Fruit fly (Drosophila melanogaster) whole organism, embryonic: ENCODE measurements around the gene nxf4.

Source experiments
- Ada2b ChIP-seq: fragments of 200-800 bp; sonication (Bioruptor generic); IDR thresholded peaks from 2 replicates; pipeline ENCODE4 v1.3.6; 2022; ENCODE audit warnings: missing biosample characterization, missing genetic modification characterization
- B-H1 ChIP-seq: fragments of 200-800 bp; sonication (Bioruptor generic); IDR thresholded peaks from 3 replicates; pipeline ENCODE4 v1.3.6; 2022; ENCODE audit warnings: missing biosample characterization, missing genetic modification characterization
- CG10267 ChIP-seq: fragments of 200-800 bp; sonication (Bioruptor generic); optimal IDR thresholded peaks from 2 replicates; lab custom pipeline; 2018; ENCODE audit warnings: missing biosample characterization, mild to moderate bottlenecking, missing genetic modification characterization, moderate library complexity
- CG10321 ChIP-seq: fragments of 200-800 bp; sonication (Bioruptor generic); IDR thresholded peaks from 2 replicates; pipeline ENCODE4 v1.3.6; 2022; ENCODE audit warnings: missing biosample characterization, missing genetic modification characterization
- CG10431 ChIP-seq: fragments of 200-800 bp; sonication (Bioruptor generic); optimal IDR thresholded peaks from 3 replicates; lab custom pipeline; 2018; ENCODE audit warnings: missing biosample characterization, mild to moderate bottlenecking, missing genetic modification characterization
- CG11456 ChIP-seq: fragments of 200-800 bp; sonication (Bioruptor generic); IDR thresholded peaks from 3 replicates; pipeline ENCODE4 v1.3.6; 2022; ENCODE audit warnings: missing biosample characterization, missing genetic modification characterization
- CG12744 ChIP-seq: fragments of 200-800 bp; sonication (Bioruptor generic); optimal IDR thresholded peaks from 2 replicates; lab custom pipeline; 2016; ENCODE audit warnings: missing biosample characterization, missing genetic modification characterization
- CG13287 ChIP-seq: fragments of 200-800 bp; sonication (Bioruptor generic); IDR thresholded peaks from 2 replicates; pipeline ENCODE4 v1.3.6; 2022; ENCODE audit warnings: missing biosample characterization, missing genetic modification characterization; ENCODE audit not compliant: partially characterized antibody
- CG17612 ChIP-seq: fragments of 200-800 bp; sonication (Bioruptor generic); IDR thresholded peaks from 2 replicates; pipeline ENCODE4 v1.3.6; 2022; ENCODE audit warnings: missing biosample characterization, missing genetic modification characterization
- CG1832 ChIP-seq: fragments of 200-800 bp; sonication (Bioruptor generic); optimal IDR thresholded peaks from 2 replicates; lab custom pipeline; 2017; ENCODE audit warnings: missing biosample characterization, mild to moderate bottlenecking, missing genetic modification characterization, inconsistent platforms
- CG18599 ChIP-seq: fragments of 200-800 bp; sonication (Bioruptor generic); optimal IDR thresholded peaks from 3 replicates; lab custom pipeline; 2017; ENCODE audit warnings: missing biosample characterization, missing genetic modification characterization, mild to moderate bottlenecking, moderate library complexity, missing genetic modification reagents
- CG30020 ChIP-seq: fragments of 200-800 bp; optimal IDR thresholded peaks from 2 replicates; lab custom pipeline; 2019; ENCODE audit warnings: missing biosample characterization, mild to moderate bottlenecking, missing genetic modification characterization, moderate library complexity
- CG3163 ChIP-seq: fragments of 200-800 bp; sonication (Bioruptor generic); optimal IDR thresholded peaks from 3 replicates; lab custom pipeline; 2016; ENCODE audit warnings: missing biosample characterization, missing genetic modification characterization
- CG6813 ChIP-seq: fragments of 200-800 bp; sonication (Bioruptor generic); optimal IDR thresholded peaks from 2 replicates; lab custom pipeline; 2017; ENCODE audit warnings: missing biosample characterization, missing genetic modification characterization, mild to moderate bottlenecking, moderate library complexity, missing genetic modification reagents
- CG8478 ChIP-seq: fragments of >200 bp; optimal IDR thresholded peaks from 2 replicates; lab custom pipeline; 2018
- CG9437 ChIP-seq: fragments of 200-800 bp; sonication (Bioruptor generic); optimal IDR thresholded peaks from 2 replicates; lab custom pipeline; 2018; ENCODE audit warnings: missing biosample characterization, mild to moderate bottlenecking, missing genetic modification characterization
- Deaf1 ChIP-seq: fragments of 200-800 bp; optimal IDR thresholded peaks from 3 replicates; lab custom pipeline; 2019; ENCODE audit warnings: missing biosample characterization, mild to moderate bottlenecking, missing genetic modification characterization, moderate library complexity
- Dfd ChIP-seq, 2 experiments: fragments of >200 bp; optimal IDR thresholded peaks; 2 replicates each; lab custom pipeline; 2017; ENCODE audit warnings: missing biosample characterization in 2 of 2, missing genetic modification characterization in 2 of 2
- Drgx ChIP-seq: fragments of 200-800 bp; sonication (Bioruptor generic); IDR thresholded peaks from 2 replicates; pipeline ENCODE4 v1.3.6; 2022; ENCODE audit warnings: missing biosample characterization, missing genetic modification characterization
- Ets97D ChIP-seq: fragments of 200-800 bp; sonication (Bioruptor generic); optimal IDR thresholded peaks from 3 replicates; lab custom pipeline; 2016; ENCODE audit warnings: missing biosample characterization, missing genetic modification characterization
- HHEX ChIP-seq: fragments of 200-800 bp; sonication (Bioruptor generic); optimal IDR thresholded peaks from 3 replicates; lab custom pipeline; 2017; ENCODE audit warnings: missing biosample characterization, mild to moderate bottlenecking, missing genetic modification characterization, missing genetic modification reagents
- Lhr ChIP-seq: fragments of 200-800 bp; sonication (Bioruptor generic); optimal IDR thresholded peaks from 3 replicates; lab custom pipeline; 2017; ENCODE audit warnings: mild to moderate bottlenecking, missing biosample characterization, missing genetic modification reagents, missing genetic modification characterization
- Nf-YA ChIP-seq: fragments of 200-800 bp; sonication (Bioruptor generic); IDR thresholded peaks from 2 replicates; pipeline ENCODE4 v1.3.6; 2022; ENCODE audit warnings: missing biosample characterization, missing genetic modification characterization
- Nf-YB ChIP-seq: fragments of 200-800 bp; sonication (Bioruptor generic); optimal IDR thresholded peaks from 3 replicates; lab custom pipeline; 2019; ENCODE audit warnings: missing biosample characterization, mild to moderate bottlenecking, missing genetic modification characterization, moderate library complexity
- Nf-YC ChIP-seq: fragments of 200-800 bp; optimal IDR thresholded peaks from 3 replicates; lab custom pipeline; 2019; ENCODE audit warnings: missing biosample characterization, mild to moderate bottlenecking, missing genetic modification characterization, moderate library complexity
- Sry-δ ChIP-seq: fragments of 200-800 bp; sonication (Bioruptor generic); optimal IDR thresholded peaks from 2 replicates; lab custom pipeline; 2016; ENCODE audit warnings: missing biosample characterization, missing genetic modification characterization
- Trl ChIP-seq, 3 experiments: fragments of >200 bp in 2 of 3; fragments of 200-800 bp in 1 of 3; sonication (Bioruptor generic) in 1 of 3; optimal IDR thresholded peaks; 2 replicates in 1 of 3; 3 replicates in 2 of 3; lab custom pipeline; 2016 to 2017; ENCODE audit warnings: missing biosample characterization in 1 of 3, missing genetic modification characterization in 1 of 3
- YL-1 ChIP-seq: fragments of 200-800 bp; sonication (Bioruptor generic); optimal IDR thresholded peaks from 3 replicates; lab custom pipeline; 2017; ENCODE audit warnings: missing biosample characterization, mild to moderate bottlenecking, missing genetic modification characterization
- al ChIP-seq: fragments of 200-800 bp; sonication (Bioruptor generic); IDR thresholded peaks from 2 replicates; pipeline ENCODE4 v1.3.6; 2022; ENCODE audit warnings: missing biosample characterization, missing genetic modification characterization
- bab2 ChIP-seq: fragments of 200-800 bp; sonication (Bioruptor generic); optimal IDR thresholded peaks from 2 replicates; lab custom pipeline; 2016; ENCODE audit warnings: missing biosample characterization, missing genetic modification characterization
- bcd ChIP-seq: fragments of 200-800 bp; sonication (Bioruptor generic); optimal IDR thresholded peaks from 2 replicates; lab custom pipeline; 2017; ENCODE audit warnings: missing biosample characterization, mild to moderate bottlenecking, missing genetic modification characterization
- br ChIP-seq: fragments of >200 bp; optimal IDR thresholded peaks from 2 replicates; lab custom pipeline; 2017
- disco-r ChIP-seq: fragments of 200-800 bp; sonication (Bioruptor generic); optimal IDR thresholded peaks from 2 replicates; lab custom pipeline; 2016; ENCODE audit warnings: missing biosample characterization, missing genetic modification characterization
- ewg ChIP-seq: fragments of 200-800 bp; sonication (Bioruptor generic); optimal IDR thresholded peaks from 3 replicates; lab custom pipeline; 2017; ENCODE audit warnings: mild to moderate bottlenecking, missing biosample characterization, missing genetic modification reagents, missing genetic modification characterization
- nom ChIP-seq: fragments of 200-800 bp; sonication (Bioruptor generic); optimal IDR thresholded peaks from 2 replicates; lab custom pipeline; 2017; ENCODE audit warnings: missing biosample characterization, missing genetic modification characterization, mild to moderate bottlenecking, moderate library complexity, missing genetic modification reagents
- row ChIP-seq: fragments of 200-800 bp; sonication (Bioruptor generic); IDR thresholded peaks from 3 replicates; pipeline ENCODE4 v1.3.6; 2022; ENCODE audit warnings: missing biosample characterization, missing genetic modification characterization
- shn ChIP-seq: fragments of 200-800 bp; sonication (Bioruptor generic); optimal IDR thresholded peaks from 3 replicates; lab custom pipeline; 2016; ENCODE audit warnings: missing biosample characterization, missing genetic modification characterization
- sima ChIP-seq: fragments of 200-800 bp; sonication (Bioruptor generic); optimal IDR thresholded peaks from 2 replicates; lab custom pipeline; 2016; ENCODE audit warnings: missing biosample characterization, missing genetic modification characterization
- sna ChIP-seq: fragments of 200-800 bp; sonication (Bioruptor generic); IDR thresholded peaks from 2 replicates; pipeline ENCODE4 v1.3.6; 2022; ENCODE audit warnings: missing biosample characterization, missing genetic modification characterization; ENCODE audit not compliant: partially characterized antibody
- so ChIP-seq: fragments of 200-800 bp; sonication (Bioruptor generic); IDR thresholded peaks from 3 replicates; pipeline ENCODE4 v1.3.6; 2022; ENCODE audit warnings: missing biosample characterization, missing genetic modification characterization
- sqz ChIP-seq: fragments of 200-800 bp; sonication (Bioruptor generic); optimal IDR thresholded peaks from 3 replicates; lab custom pipeline; 2018; ENCODE audit warnings: missing biosample characterization, mild to moderate bottlenecking, missing genetic modification characterization
- unc-4 ChIP-seq: fragments of 200-800 bp; sonication (Bioruptor generic); IDR thresholded peaks from 2 replicates; pipeline ENCODE4 v1.3.6; 2022; ENCODE audit warnings: missing biosample characterization, missing genetic modification characterization; ENCODE audit not compliant: partially characterized antibody
- z ChIP-seq: fragments of 200-800 bp; sonication (Bioruptor generic); IDR thresholded peaks from 3 replicates; pipeline ENCODE4 v1.3.6; 2022; ENCODE audit warnings: missing biosample characterization, missing genetic modification characterization

nxf4 gene

dm6 chr3R:7309579-7310037 is 36.9 kb upstream of the nxf4 start, which contains the start of gene rn (continued):
- TF ChIP-seq disco-r (GFP tag; lab: Kevin White, UChicago) (no peak), CG18599 (GFP tag; lab: Kevin White, UChicago) (no peak), unc-4 (no peak), Ets97D (GFP tag; lab: Kevin White, UChicago) (no peak), sqz (GFP tag; lab: Kevin White, UChicago) (peak; percentile 20), HHEX (GFP tag; lab: Kevin White, UChicago) (no peak), CG9437 (GFP tag; lab: Kevin White, UChicago) (no peak), CG1832 (GFP tag; lab: Kevin White, UChicago) (peak; percentile 63), CG11456 (no peak), bcd (GFP tag; lab: Kevin White, UChicago) (no peak), Lhr (GFP tag; lab: Kevin White, UChicago) (no peak), YL-1 (no peak), ewg (GFP tag; lab: Kevin White, UChicago) (peak; percentile 92), Ada2b (GFP tag; lab: Robert Waterston, UW) (no peak), Deaf1 (tag; lab: Kevin White, UChicago) (peak; percentile 32), CG10267 (tag; lab: Kevin White, UChicago) (no peak), CG8478 (lab: Kevin White, UChicago) (peak; percentile 37), shn (GFP tag; lab: Kevin White, UChicago) (no peak), CG17612 (GFP tag; lab: Robert Waterston, UW) (no peak), CG30020 (tag; lab: Kevin White, UChicago) (no peak), nom (GFP tag; lab: Kevin White, UChicago) (peak; percentile 51), CG10431 (GFP tag; lab: Kevin White, UChicago) (no peak), CG13287 (peak; percentile 21; the same call in 1 of the 2 replicates), al (GFP tag; lab: Robert Waterston, UW) (no peak), so (GFP tag; lab: Robert Waterston, UW) (no peak), Trl (optimal IDR thresholded peaks at IDR 0.05; lab: Kevin White, UChicago) (peak; percentile 77 to 79), Trl (GFP tag; optimal IDR thresholded peaks at IDR 0.05; lab: Kevin White, UChicago) (no peak), CG6813 (GFP tag; lab: Kevin White, UChicago) (no peak), sima (no peak), B-H1 (GFP tag; lab: Robert Waterston, UW) (no peak), br (no peak), Sry-δ (GFP tag; lab: Kevin White, UChicago) (no peak), CG12744 (GFP tag; lab: Kevin White, UChicago) (no peak)
- TF ChIP-seq, all 482 proteins: peak for 16

dm6 chr3R:7310576-7310975 is 36.0 kb upstream of the nxf4 start:
- TF ChIP-seq Dfd (GFP tag; optimal IDR thresholded peaks at IDR 0.05; lab: Kevin White, UChicago) (no peak), Trl (optimal IDR thresholded peaks at IDR 0.05; lab: Kevin White, UChicago) (peak; percentile 62 to 73), Trl (GFP tag; optimal IDR thresholded peaks at IDR 0.05; lab: Kevin White, UChicago) (no peak), sqz (GFP tag; lab: Kevin White, UChicago) (peak; percentile 51), row (GFP tag; lab: Robert Waterston, UW) (no peak), z (GFP tag; lab: Robert Waterston, UW) (peak; percentile 93), Nf-YC (tag; lab: Kevin White, UChicago) (peak; percentile 86), Drgx (GFP tag; lab: Robert Waterston, UW) (0 out of 2 replicates have a peak, but pooled peaks have one; percentile 10), Nf-YA (GFP tag; lab: Robert Waterston, UW) (0 out of 2 replicates have a peak, but pooled peaks have one; percentile 8), sna (0 out of 2 replicates have a peak, but pooled peaks have one; percentile 20), Nf-YB (GFP tag; lab: Kevin White, UChicago) (peak; percentile 89), bab2 (GFP tag; lab: Kevin White, UChicago) (no peak), CG10321 (GFP tag; lab: Robert Waterston, UW) (peak; percentile 63; the same call in 1 of the 2 replicates), CG1832 (GFP tag; lab: Kevin White, UChicago) (peak; percentile 43), CG3163 (GFP tag; lab: Kevin White, UChicago) (peak; percentile 94)
